Worm (Caenorhabditis elegans): ENCODE results near the gene eif-3.L.

Gene eif-3.L

DNA sequence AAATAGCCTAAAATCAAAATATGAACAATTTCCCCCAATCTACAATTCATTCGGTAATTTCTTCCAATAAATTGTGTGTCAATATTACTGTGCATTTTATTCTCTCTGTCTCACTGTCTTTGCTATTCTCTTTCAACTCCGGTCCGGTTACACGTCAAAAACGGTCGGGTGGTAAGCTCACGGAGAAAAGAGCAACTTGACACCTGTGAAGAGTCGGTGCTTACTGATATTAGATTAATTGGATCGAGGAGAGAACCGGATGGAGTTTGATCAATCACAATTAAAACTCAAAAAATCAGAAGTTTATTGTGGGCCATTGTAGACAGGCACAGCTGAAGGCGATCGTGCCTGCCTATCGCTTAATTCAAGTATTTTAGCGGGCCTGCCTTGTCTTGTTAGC lies 47.4 kb downstream of the eif-3.L start (continued):
- TF ChIP-seq fkh-3 (tag; optimal IDR thresholded peaks at IDR 0.05) = peak; percentile 41
- TF ChIP-seq tlf-1 (GFP tag; optimal IDR thresholded peaks at IDR 0.05) = no peak
- TF ChIP-seq nhr-80 (tag; optimal IDR thresholded peaks at IDR 0.05) = no peak
- TF ChIP-seq dpff-1 (tag; optimal IDR thresholded peaks at IDR 0.05) = no peak
- no peak for TF ChIP-seq F22D6.2 (tag; optimal IDR thresholded peaks at IDR 0.05)
- no peak for TF ChIP-seq F57C9.4 (tag; optimal IDR thresholded peaks at IDR 0.05)
- no peak for TF ChIP-seq F39B2.1 (GFP tag; IDR thresholded peaks at IDR 0.05)
- TF ChIP-seq ztf-3 (GFP tag; optimal IDR thresholded peaks at IDR 0.05) = no peak
- no peak for TF ChIP-seq ztf-6 (GFP tag; IDR thresholded peaks at IDR 0.05)
- peak; percentile 19; the same call in 1 of the 2 replicates for TF ChIP-seq hmg-1.2 (GFP tag; IDR thresholded peaks at IDR 0.05)
- no peak for TF ChIP-seq nhr-27 (tag; optimal IDR thresholded peaks at IDR 0.05)
- TF ChIP-seq zfh-2 (GFP tag; conservative IDR thresholded peaks at IDR 0.05) = no peak
- TF ChIP-seq F23B12.7 (tag; optimal IDR thresholded peaks at IDR 0.05; ENCODE audit: insufficient read depth) = no peak
- TF ChIP-seq F10E7.11 (tag; optimal IDR thresholded peaks at IDR 0.05) = no peak
- TF ChIP-seq egl-44 (GFP tag; IDR thresholded peaks at IDR 0.05) = no peak
- no peak for TF ChIP-seq ets-4 (GFP tag; optimal IDR thresholded peaks at IDR 0.05)
- no peak for TF ChIP-seq cebp-2 (GFP tag; IDR thresholded peaks at IDR 0.05)
- TF ChIP-seq lin-40 (tag; optimal IDR thresholded peaks at IDR 0.05) = no peak
- TF ChIP-seq zim-3 (tag; optimal IDR thresholded peaks at IDR 0.05) = peak; percentile 42
- no peak for TF ChIP-seq xnd-1 (tag; optimal IDR thresholded peaks at IDR 0.05)
- TF ChIP-seq hlh-12 (tag; optimal IDR thresholded peaks at IDR 0.05) = no peak
- TF ChIP-seq nhr-179 (tag; optimal IDR thresholded peaks at IDR 0.05) = no peak
- TF ChIP-seq Y67H2A.10 (GFP tag; conservative IDR thresholded peaks at IDR 0.05) = no peak
- TF ChIP-seq ztf-18 (tag; optimal IDR thresholded peaks at IDR 0.05) = no peak
- TF ChIP-seq unc-130 (GFP tag; optimal IDR thresholded peaks at IDR 0.05) = no peak
- TF ChIP-seq let-526 (GFP tag; IDR thresholded peaks at IDR 0.05) = no peak
- TF ChIP-seq ama-1 (optimal IDR thresholded peaks at IDR 0.05) = peak; percentile 33
- TF ChIP-seq ama-1 (GFP tag; optimal IDR thresholded peaks at IDR 0.05) = no peak
- peak; percentile 67; the same call in 1 of the 2 replicates for TF ChIP-seq nfyb-1 (GFP tag; IDR thresholded peaks at IDR 0.05)
- TF ChIP-seq bed-1 (GFP tag; IDR thresholded peaks at IDR 0.05) = 0 out of 2 replicates have a peak, but pooled peaks have one; percentile 47

DNA sequence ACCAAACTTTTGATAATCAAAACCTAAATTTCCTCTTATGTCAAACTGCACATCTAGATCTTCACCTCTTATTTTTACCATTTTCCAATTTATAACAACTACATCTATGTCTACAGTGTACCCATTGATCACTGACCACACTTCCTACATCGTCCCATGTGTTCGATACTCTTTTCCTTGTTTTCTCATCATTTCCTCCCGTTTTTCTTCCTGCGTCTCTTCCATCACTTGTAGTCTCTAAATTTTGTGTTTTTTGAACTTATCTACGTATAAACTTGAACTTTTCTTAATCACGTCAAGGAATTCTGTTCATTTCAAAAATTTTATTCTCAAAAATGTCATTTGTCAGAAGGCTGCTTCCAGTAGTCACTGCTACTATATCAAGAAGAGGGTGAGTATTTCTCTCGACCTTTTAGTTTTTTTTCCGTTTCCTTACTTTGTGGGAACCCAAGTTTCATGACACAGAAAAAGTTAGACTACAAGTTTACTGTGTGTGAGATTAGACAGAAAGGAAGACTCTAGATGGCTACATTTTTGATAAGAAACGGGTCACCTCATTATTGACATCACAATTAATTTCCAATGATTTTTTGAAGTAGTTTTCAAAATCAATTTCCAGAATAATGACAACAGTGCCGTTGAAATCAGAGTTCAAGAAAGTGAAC lies 50.1 kb downstream of the eif-3.L start:
- peak; percentile 5 for TF ChIP-seq ztf-26 (tag; optimal IDR thresholded peaks at IDR 0.05)
- peak; percentile 9 for TF ChIP-seq ama-1 (optimal IDR thresholded peaks at IDR 0.05)
- TF ChIP-seq ama-1 (GFP tag; optimal IDR thresholded peaks at IDR 0.05) = no peak
- no peak for TF ChIP-seq cebp-1 (GFP tag; IDR thresholded peaks at IDR 0.05)
- peak; percentile 28 for TF ChIP-seq cebp-1 (tag; optimal IDR thresholded peaks at IDR 0.05)
- TF ChIP-seq sdz-38 (tag; optimal IDR thresholded peaks at IDR 0.05) = no peak
- TF ChIP-seq atf-7 (tag; optimal IDR thresholded peaks at IDR 0.05) = peak; percentile 7
- TF ChIP-seq lin-40 (tag; optimal IDR thresholded peaks at IDR 0.05) = peak; percentile 18
- TF ChIP-seq let-526 (GFP tag; IDR thresholded peaks at IDR 0.05) = no peak
- TF ChIP-seq snpc-4 (GFP tag; optimal IDR thresholded peaks at IDR 0.05) = no peak
- peak in 1 of 4 experiments; percentile 51 for TF ChIP-seq snpc-4 (tag; optimal IDR thresholded peaks at IDR 0.05)
- TF ChIP-seq attf-5 (GFP tag; optimal IDR thresholded peaks at IDR 0.05) = peak; percentile 5
- TF ChIP-seq nhr-80 (tag; optimal IDR thresholded peaks at IDR 0.05) = peak; percentile 38
- TF ChIP-seq fkh-3 (tag; optimal IDR thresholded peaks at IDR 0.05) = no peak
- 0 out of 2 replicates have a peak, but pooled peaks have one; percentile 32 for TF ChIP-seq hmg-1.2 (GFP tag; IDR thresholded peaks at IDR 0.05)
- peak; percentile 35 for TF ChIP-seq chd-7 (tag; optimal IDR thresholded peaks at IDR 0.05)
